Fruit fly (Drosophila melanogaster) whole organism, embryonic: ENCODE results near the gene CG18301.

Experiments used
- ATbp ChIP-seq: fragments of 200-800 bp; sonication (Bioruptor generic); optimal IDR thresholded peaks from 2 replicates; lab custom pipeline; 2017; ENCODE audit warnings: missing biosample characterization, mild to moderate bottlenecking, missing genetic modification characterization, missing genetic modification reagents
- Aef1 ChIP-seq: fragments of 200-800 bp; sonication (Bioruptor generic); IDR thresholded peaks from 3 replicates; pipeline ENCODE4 v1.3.6; 2022; ENCODE audit warnings: missing biosample characterization, missing genetic modification characterization
- C15 ChIP-seq: fragments of 200-800 bp; sonication (Bioruptor generic); IDR thresholded peaks from 3 replicates; pipeline ENCODE4 v1.3.6; 2022; ENCODE audit warnings: missing biosample characterization, missing genetic modification characterization
- CG10431 ChIP-seq: fragments of 200-800 bp; sonication (Bioruptor generic); optimal IDR thresholded peaks from 3 replicates; lab custom pipeline; 2018; ENCODE audit warnings: missing biosample characterization, mild to moderate bottlenecking, missing genetic modification characterization
- CG10565 ChIP-seq: fragments of 200-800 bp; sonication (Bioruptor generic); optimal IDR thresholded peaks from 3 replicates; lab custom pipeline; 2016; ENCODE audit warnings: missing biosample characterization, mild to moderate bottlenecking, missing genetic modification characterization
- CG11398 ChIP-seq: fragments of 200-800 bp; sonication (Bioruptor generic); optimal IDR thresholded peaks from 2 replicates; lab custom pipeline; 2016; ENCODE audit warnings: missing biosample characterization, missing genetic modification characterization
- CG12299 ChIP-seq: fragments of 200-800 bp; sonication (Bioruptor generic); optimal IDR thresholded peaks from 2 replicates; lab custom pipeline; 2018; ENCODE audit warnings: missing biosample characterization, mild to moderate bottlenecking, missing genetic modification characterization
- CG13424 ChIP-seq: fragments of 200-800 bp; sonication (Bioruptor generic); optimal IDR thresholded peaks from 2 replicates; lab custom pipeline; 2019; ENCODE audit warnings: missing biosample characterization, mild to moderate bottlenecking, missing genetic modification characterization, moderate library complexity
- CG15479 ChIP-seq: fragments of 200-800 bp; sonication (Bioruptor generic); optimal IDR thresholded peaks from 3 replicates; lab custom pipeline; 2019; ENCODE audit warnings: missing biosample characterization, mild to moderate bottlenecking, missing genetic modification characterization, moderate library complexity
- CG17359 ChIP-seq: fragments of 200-800 bp; sonication (Bioruptor generic); optimal IDR thresholded peaks from 3 replicates; lab custom pipeline; 2018; ENCODE audit warnings: missing biosample characterization, mild to moderate bottlenecking, missing genetic modification characterization, moderate library complexity
- CG17829 ChIP-seq: fragments of 200-800 bp; optimal IDR thresholded peaks from 2 replicates; lab custom pipeline; 2019; ENCODE audit warnings: missing biosample characterization, mild to moderate bottlenecking, missing genetic modification characterization, moderate library complexity
- CG2129 ChIP-seq: fragments of 200-800 bp; sonication (Bioruptor generic); IDR thresholded peaks from 2 replicates; pipeline ENCODE4 v1.3.6; 2022; ENCODE audit warnings: missing biosample characterization, missing genetic modification characterization; ENCODE audit not compliant: partially characterized antibody
- CG4617 ChIP-seq: fragments of 200-800 bp; sonication (Bioruptor generic); optimal IDR thresholded peaks from 3 replicates; lab custom pipeline; 2016; ENCODE audit warnings: missing biosample characterization, missing genetic modification characterization, borderline replicate concordance
- CG4707 ChIP-seq: fragments of 200-800 bp; sonication (Bioruptor generic); optimal IDR thresholded peaks from 2 replicates; lab custom pipeline; 2018; ENCODE audit warnings: missing biosample characterization, mild to moderate bottlenecking, missing genetic modification characterization, moderate library complexity
- CG7839 ChIP-seq: fragments of 200-800 bp; sonication (Bioruptor generic); optimal IDR thresholded peaks from 3 replicates; lab custom pipeline; 2018; ENCODE audit warnings: missing biosample characterization, mild to moderate bottlenecking, missing genetic modification characterization, moderate library complexity
- CG9817 ChIP-seq: fragments of 200-800 bp; sonication (Bioruptor generic); optimal IDR thresholded peaks from 2 replicates; lab custom pipeline; 2018; ENCODE audit warnings: missing biosample characterization, mild to moderate bottlenecking, missing genetic modification characterization, moderate library complexity
- Camta ChIP-seq: fragments of 200-800 bp; sonication (Bioruptor generic); optimal IDR thresholded peaks from 2 replicates; lab custom pipeline; 2016; ENCODE audit warnings: missing biosample characterization, missing genetic modification characterization
- CoRest ChIP-seq: fragments of 200-800 bp; sonication (Bioruptor generic); optimal IDR thresholded peaks from 3 replicates; lab custom pipeline; 2018; ENCODE audit warnings: missing biosample characterization, mild to moderate bottlenecking, missing genetic modification characterization, moderate library complexity
- Doc2 ChIP-seq: fragments of 200-800 bp; sonication (Bioruptor generic); IDR thresholded peaks from 2 replicates; pipeline ENCODE4 v1.3.6; 2022; ENCODE audit warnings: missing biosample characterization, missing genetic modification characterization
- Dp ChIP-seq: fragments of 200-800 bp; sonication (Bioruptor generic); optimal IDR thresholded peaks from 2 replicates; lab custom pipeline; 2018; ENCODE audit warnings: missing biosample characterization, mild to moderate bottlenecking, missing genetic modification characterization, moderate library complexity
- E2f1 ChIP-seq: fragments of 200-800 bp; sonication (Bioruptor generic); IDR thresholded peaks from 2 replicates; pipeline ENCODE4 v1.3.6; 2022; ENCODE audit warnings: missing biosample characterization, missing genetic modification characterization
- Ets65A ChIP-seq: fragments of 200-800 bp; sonication (Bioruptor generic); peaks from one replicate; lab custom pipeline; 2016; ENCODE audit warnings: missing biosample characterization, missing genetic modification characterization
- Gug ChIP-seq: fragments of 200-800 bp; sonication (Bioruptor generic); IDR thresholded peaks from 4 replicates; pipeline ENCODE4 v1.3.6; 2022; ENCODE audit warnings: missing biosample characterization, missing genetic modification characterization
- Hr51 ChIP-seq, 2 experiments: fragments of 200-800 bp; sonication (Bioruptor generic); optimal IDR thresholded peaks; 2 replicates in 1 of 2; 3 replicates in 1 of 2; lab custom pipeline; 2016 to 2018; ENCODE audit warnings: missing biosample characterization in 2 of 2, missing genetic modification characterization in 2 of 2, mild to moderate bottlenecking in 1 of 2, moderate library complexity in 1 of 2
- Lpt ChIP-seq: fragments of >200 bp; optimal IDR thresholded peaks from 2 replicates; lab custom pipeline; 2018; ENCODE audit warnings: missing biosample characterization, missing genetic modification characterization
- Mes4 ChIP-seq: fragments of 200-800 bp; sonication (Bioruptor generic); optimal IDR thresholded peaks from 2 replicates; lab custom pipeline; 2016; ENCODE audit warnings: missing biosample characterization, missing genetic modification characterization
- Mrtf ChIP-seq: fragments of 200-800 bp; sonication (Bioruptor generic); IDR thresholded peaks from 3 replicates; pipeline ENCODE4 v1.3.6; 2022; ENCODE audit warnings: missing biosample characterization, missing genetic modification characterization
- NK7.1 ChIP-seq: fragments of 200-800 bp; sonication (Bioruptor generic); optimal IDR thresholded peaks from 3 replicates; lab custom pipeline; 2016; ENCODE audit warnings: missing biosample characterization, missing genetic modification characterization
- Pdp1 ChIP-seq, 2 experiments: fragments of 200-800 bp; sonication (Bioruptor generic); optimal IDR thresholded peaks; 3 replicates each; lab custom pipeline; 2016; ENCODE audit warnings: missing biosample characterization in 2 of 2, missing genetic modification characterization in 2 of 2, mild to moderate bottlenecking in 1 of 2, moderate library complexity in 1 of 2
- Poxn ChIP-seq: fragments of 200-800 bp; sonication (Bioruptor generic); IDR thresholded peaks from 2 replicates; pipeline ENCODE4 v1.3.6; 2022; ENCODE audit warnings: missing biosample characterization, missing genetic modification characterization
- Rx ChIP-seq: fragments of 200-800 bp; sonication (Bioruptor generic); IDR thresholded peaks from 2 replicates; pipeline ENCODE4 v1.3.6; 2022; ENCODE audit warnings: missing biosample characterization, missing genetic modification characterization
- ase ChIP-seq: fragments of 200-800 bp; sonication (Bioruptor generic); IDR thresholded peaks from 3 replicates; pipeline ENCODE4 v1.3.6; 2022; ENCODE audit warnings: missing biosample characterization, missing genetic modification characterization
- dimm ChIP-seq: fragments of 200-800 bp; sonication (Bioruptor generic); IDR thresholded peaks from 2 replicates; pipeline ENCODE4 v1.3.6; 2022; ENCODE audit warnings: missing biosample characterization, missing genetic modification characterization
- emc ChIP-seq: fragments of 200-800 bp; sonication (Bioruptor generic); optimal IDR thresholded peaks from 2 replicates; lab custom pipeline; 2016; ENCODE audit warnings: missing biosample characterization, missing genetic modification characterization
- ems ChIP-seq: fragments of 200-800 bp; sonication (Bioruptor generic); optimal IDR thresholded peaks from 3 replicates; lab custom pipeline; 2016; ENCODE audit warnings: missing biosample characterization, missing genetic modification characterization
- exex ChIP-seq: fragments of 200-800 bp; sonication (Bioruptor generic); optimal IDR thresholded peaks from 4 replicates; lab custom pipeline; 2018; ENCODE audit warnings: missing biosample characterization, mild to moderate bottlenecking, missing genetic modification characterization, moderate library complexity
- fd102C ChIP-seq: fragments of 200-800 bp; sonication (Bioruptor generic); optimal IDR thresholded peaks from 2 replicates; lab custom pipeline; 2018; ENCODE audit warnings: missing biosample characterization, mild to moderate bottlenecking, missing genetic modification characterization, moderate library complexity
- hkb ChIP-seq, 2 experiments: fragments of 200-800 bp in 1 of 2; fragments of >200 bp in 1 of 2; sonication (Bioruptor generic) in 1 of 2; IDR thresholded peaks in 1 of 2; optimal IDR thresholded peaks in 1 of 2; 2 replicates each; pipeline versions ENCODE4 v1.3.6 to Lab custom; 2017 to 2022; ENCODE audit warnings: missing biosample characterization in 1 of 2, missing genetic modification characterization in 1 of 2
- inv ChIP-seq: fragments of 200-800 bp; sonication (Bioruptor generic); IDR thresholded peaks from 2 replicates; pipeline ENCODE4 v1.3.6; 2022; ENCODE audit warnings: missing biosample characterization, missing genetic modification characterization; ENCODE audit not compliant: partially characterized antibody
- jigr1 ChIP-seq: fragments of 200-800 bp; sonication (Bioruptor generic); IDR thresholded peaks from 3 replicates; pipeline ENCODE4 v1.3.6; 2022; ENCODE audit warnings: missing biosample characterization, missing genetic modification characterization
- kah ChIP-seq: fragments of 200-800 bp; sonication (Bioruptor generic); optimal IDR thresholded peaks from 2 replicates; lab custom pipeline; 2018; ENCODE audit warnings: missing biosample characterization, mild to moderate bottlenecking, missing genetic modification characterization
- lbe ChIP-seq: fragments of 200-800 bp; sonication (Bioruptor generic); optimal IDR thresholded peaks from 2 replicates; lab custom pipeline; 2016; ENCODE audit warnings: missing biosample characterization, mild to moderate bottlenecking, missing genetic modification characterization
- maf-S ChIP-seq: fragments of 200-800 bp; sonication (Bioruptor generic); optimal IDR thresholded peaks from 2 replicates; lab custom pipeline; 2016; ENCODE audit warnings: missing biosample characterization, missing genetic modification characterization
- nmo ChIP-seq: fragments of 200-800 bp; sonication (Bioruptor generic); optimal IDR thresholded peaks from 2 replicates; lab custom pipeline; 2018; ENCODE audit warnings: missing biosample characterization, mild to moderate bottlenecking, missing genetic modification characterization, moderate library complexity
- pzg ChIP-seq: fragments of 200-800 bp; sonication (Bioruptor generic); optimal IDR thresholded peaks from 3 replicates; lab custom pipeline; 2018; ENCODE audit warnings: missing biosample characterization, mild to moderate bottlenecking, missing genetic modification characterization, moderate library complexity
- stwl ChIP-seq: fragments of 200-800 bp; sonication (Bioruptor generic); optimal IDR thresholded peaks from 3 replicates; lab custom pipeline; 2018; ENCODE audit warnings: missing biosample characterization, mild to moderate bottlenecking, missing genetic modification characterization, moderate library complexity
- sug ChIP-seq: fragments of 200-800 bp; optimal IDR thresholded peaks from 2 replicates; lab custom pipeline; 2019; ENCODE audit warnings: missing biosample characterization, mild to moderate bottlenecking, missing genetic modification characterization, moderate library complexity
- tin ChIP-seq: fragments of 200-800 bp; sonication (Bioruptor generic); optimal IDR thresholded peaks from 3 replicates; lab custom pipeline; 2016; ENCODE audit warnings: missing biosample characterization, missing genetic modification characterization
- unpg ChIP-seq: fragments of 200-800 bp; sonication (Bioruptor generic); optimal IDR thresholded peaks from 3 replicates; lab custom pipeline; 2018; ENCODE audit warnings: missing biosample characterization, mild to moderate bottlenecking, missing genetic modification characterization, moderate library complexity
- vnd ChIP-seq: fragments of 200-800 bp; sonication (Bioruptor generic); IDR thresholded peaks from 3 replicates; pipeline ENCODE4 v1.3.6; 2022; ENCODE audit warnings: missing biosample characterization, missing genetic modification characterization; ENCODE audit not compliant: partially characterized antibody
- wdn ChIP-seq: fragments of 200-800 bp; sonication (Bioruptor generic); IDR thresholded peaks from 2 replicates; pipeline ENCODE4 v1.3.6; 2022; ENCODE audit warnings: missing biosample characterization, missing genetic modification characterization

Gene CG18301

DNA sequence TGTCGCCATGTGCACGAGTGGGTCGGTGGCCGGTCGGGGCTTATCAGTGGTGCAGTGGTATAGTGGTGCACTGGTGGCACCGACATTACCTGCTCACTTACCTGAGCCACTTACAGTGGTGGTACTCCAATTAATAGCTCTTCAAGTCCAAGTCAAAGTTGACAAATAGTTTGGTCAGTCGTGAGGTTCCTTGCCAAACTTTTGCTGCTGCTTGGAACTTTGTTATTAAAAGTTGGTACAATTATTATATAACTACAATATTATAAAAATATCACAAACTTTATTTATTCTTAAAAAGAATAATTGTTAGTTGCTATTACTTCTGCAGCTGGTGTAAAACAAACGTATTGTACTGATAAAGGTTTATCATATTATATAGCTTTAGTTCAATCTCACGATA, 12.4 kb downstream of the CG18301 start:
- 0 out of 2 replicates have a peak, but pooled peaks have one; percentile 22 for TF ChIP-seq Rx (GFP tag; lab: Robert Waterston, UW)
- no peak for TF ChIP-seq tin
- peak; percentile 5 for TF ChIP-seq CG17359 (tag; lab: Kevin White, UChicago)
- peak; percentile 27 for TF ChIP-seq CG13424 (tag; lab: Kevin White, UChicago)
- TF ChIP-seq hkb (optimal IDR thresholded peaks at IDR 0.05; lab: Kevin White, UChicago): no peak
- peak; percentile 26; the same call in 1 of the 2 replicates for TF ChIP-seq hkb (GFP tag; IDR thresholded peaks at IDR 0.05; lab: Robert Waterston, UW)
- no peak for TF ChIP-seq nmo (GFP tag; lab: Kevin White, UChicago)
- no peak for TF ChIP-seq exex (tag; lab: Kevin White, UChicago)
- no peak for TF ChIP-seq CG12299
- TF ChIP-seq CoRest (tag; lab: Kevin White, UChicago): no peak
- no peak for TF ChIP-seq CG17829 (tag; lab: Kevin White, UChicago)
- no peak for TF ChIP-seq pzg
- TF ChIP-seq kah: no peak
- no peak for TF ChIP-seq Mrtf (GFP tag; lab: Robert Waterston, UW)
- TF ChIP-seq vnd (GFP tag; lab: Robert Waterston, UW): no peak
- no peak for TF ChIP-seq CG15479 (GFP tag; lab: Kevin White, UChicago)
- no peak for TF ChIP-seq E2f1 (GFP tag; lab: Robert Waterston, UW)
- TF ChIP-seq stwl (tag; lab: Kevin White, UChicago): no peak
- no peak for TF ChIP-seq CG2129 (GFP tag; lab: Robert Waterston, UW)
- TF ChIP-seq Lpt (GFP tag; lab: Kevin White, UChicago): no peak
- TF ChIP-seq CG7839: peak; percentile 16
- TF ChIP-seq lbe (GFP tag; lab: Kevin White, UChicago): no peak
- no peak for TF ChIP-seq C15 (GFP tag; lab: Robert Waterston, UW)
- no peak for TF ChIP-seq Aef1 (GFP tag; lab: Robert Waterston, UW)
- TF ChIP-seq Poxn (GFP tag; lab: Robert Waterston, UW): no peak
- no peak for TF ChIP-seq emc (GFP tag; lab: Kevin White, UChicago)
- TF ChIP-seq CG10565: no peak
- TF ChIP-seq Hr51 (GFP tag; optimal IDR thresholded peaks at IDR 0.05; lab: Kevin White, UChicago): peak in 1 of 2 experiments; percentile 34
- no peak for TF ChIP-seq Doc2
- no peak for TF ChIP-seq Gug
- TF ChIP-seq Ets65A: no peak
- no peak for TF ChIP-seq CG11398 (GFP tag; lab: Kevin White, UChicago)
- TF ChIP-seq fd102C (GFP tag; lab: Kevin White, UChicago): no peak
- no peak for TF ChIP-seq NK7.1
- peak; percentile 16 for TF ChIP-seq CG9817 (tag; lab: Kevin White, UChicago)
- no peak for TF ChIP-seq CG4617
- no peak for TF ChIP-seq Camta (GFP tag; lab: Kevin White, UChicago)
- TF ChIP-seq ems (GFP tag; lab: Kevin White, UChicago): no peak
- no peak for TF ChIP-seq CG10431
- TF ChIP-seq Pdp1 (GFP tag; optimal IDR thresholded peaks at IDR 0.05; lab: Kevin White, UChicago): peak in 1 of 2 experiments; percentile 40
- no peak for TF ChIP-seq dimm (GFP tag; lab: Robert Waterston, UW)
- TF ChIP-seq jigr1 (GFP tag; lab: Robert Waterston, UW): no peak
- TF ChIP-seq inv: no peak
- TF ChIP-seq CG4707: no peak
- no peak for TF ChIP-seq maf-S (GFP tag; lab: Kevin White, UChicago)
- TF ChIP-seq sug (tag; lab: Kevin White, UChicago): no peak
- no peak for TF ChIP-seq ase (GFP tag; lab: Robert Waterston, UW)
- TF ChIP-seq unpg: peak; percentile 25
- no peak for TF ChIP-seq Mes4 (GFP tag; lab: Kevin White, UChicago)
- TF ChIP-seq ATbp: no peak
- TF ChIP-seq Dp (GFP tag; lab: Kevin White, UChicago): no peak
- TF ChIP-seq wdn (GFP tag; lab: Robert Waterston, UW): no peak
